Worm (Caenorhabditis elegans) whole organism, L4 larva: ENCODE data around the gene H25P19.1.

Experiments used
- F10B5.3 ChIP-seq: sonication (generic microtip); optimal IDR thresholded peaks from 2 replicates; lab custom pipeline; 2016; ENCODE audit warnings: mild to moderate bottlenecking, missing genetic modification characterization, missing compliant biosample characterization
- F37D6.2 ChIP-seq: sonication (generic microtip); optimal IDR thresholded peaks from 2 replicates; lab custom pipeline; 2016; ENCODE audit warnings: mild to moderate bottlenecking, missing genetic modification characterization, missing compliant biosample characterization
- T20F7.1 ChIP-seq: fragments of 200-800 bp; sonication (Bioruptor generic); optimal IDR thresholded peaks from 2 replicates; lab custom pipeline; 2018; ENCODE audit warnings: mild to moderate bottlenecking, missing genetic modification characterization, missing compliant biosample characterization
- T26A8.4 ChIP-seq: fragments of 200-800 bp; sonication (Bioruptor generic); IDR thresholded peaks from 2 replicates; pipeline ENCODE4 v1.3.6; 2022; ENCODE audit warnings: missing genetic modification characterization, missing compliant biosample characterization
- Y75B8A.6 ChIP-seq: fragments of 200-800 bp; sonication (Bioruptor generic); IDR thresholded peaks from 2 replicates; pipeline ENCODE4 v1.3.6; 2022; ENCODE audit warnings: missing genetic modification reagents, missing genetic modification characterization, missing compliant biosample characterization
- aha-1 ChIP-seq: fragments of 150-350 bp; peaks from one replicate; lab custom pipeline; 2014; ENCODE audit warnings: missing biosample characterization, missing genetic modification characterization
- aly-2 ChIP-seq: sonication (generic microtip); optimal IDR thresholded peaks from 2 replicates; lab custom pipeline; 2018; ENCODE audit warnings: missing biosample characterization, missing genetic modification characterization
- ceh-20 ChIP-seq: fragments of 200-800 bp; sonication (Bioruptor generic); IDR thresholded peaks from 2 replicates; pipeline ENCODE4 v1.3.6; 2022; ENCODE audit warnings: missing genetic modification reagents, missing genetic modification characterization, missing compliant biosample characterization
- ceh-62 ChIP-seq: sonication (generic microtip); optimal IDR thresholded peaks from 2 replicates; lab custom pipeline; 2017; ENCODE audit warnings: missing biosample characterization, missing genetic modification characterization
- ceh-82 ChIP-seq: sonication (generic microtip); optimal IDR thresholded peaks from 2 replicates; lab custom pipeline; 2017; ENCODE audit warnings: missing biosample characterization, missing genetic modification characterization
- ces-1 ChIP-seq: fragments of 150-350 bp; sonication (generic microtip); optimal IDR thresholded peaks from 4 replicates; lab custom pipeline; 2014; ENCODE audit warnings: missing biosample characterization, missing genetic modification reagents, missing genetic modification characterization
- ctbp-1 ChIP-seq: fragments of 200-800 bp; sonication (Bioruptor generic); IDR thresholded peaks from 2 replicates; pipeline ENCODE4 v1.3.6; 2022; ENCODE audit warnings: missing genetic modification reagents, missing genetic modification characterization, missing compliant biosample characterization
- daf-16 ChIP-seq, 3 experiments: sonication (generic microtip); optimal IDR thresholded peaks; 2 replicates each; lab custom pipeline; 2016 to 2017; ENCODE audit warnings: missing genetic modification characterization in 3 of 3, missing genetic modification reagents in 3 of 3, mild to moderate bottlenecking in 2 of 3, missing compliant biosample characterization in 2 of 3, missing biosample characterization in 1 of 3, moderate library complexity in 1 of 3
- dmd-9 ChIP-seq: fragments of 200-800 bp; sonication (Bioruptor generic); IDR thresholded peaks from 2 replicates; pipeline ENCODE4 v1.3.6; 2022; ENCODE audit warnings: missing genetic modification reagents, missing genetic modification characterization, missing compliant biosample characterization
- dpl-1 ChIP-seq: fragments of 150-350 bp; optimal IDR thresholded peaks from 2 replicates; lab custom pipeline; 2014; ENCODE audit warnings: missing biosample characterization, missing genetic modification reagents, missing genetic modification characterization
- duxl-1 ChIP-seq: sonication (generic microtip); optimal IDR thresholded peaks from 2 replicates; lab custom pipeline; 2016; ENCODE audit warnings: mild to moderate bottlenecking, missing genetic modification characterization, moderate library complexity, missing compliant biosample characterization; ENCODE audit not compliant: poor library complexity
- fkh-10 ChIP-seq: fragments of 150-350 bp; optimal IDR thresholded peaks from 2 replicates; lab custom pipeline; 2014; ENCODE audit warnings: missing biosample characterization, missing genetic modification reagents, missing genetic modification characterization
- fos-1 ChIP-seq: fragments of 150-350 bp; optimal IDR thresholded peaks from 2 replicates; lab custom pipeline; 2014; ENCODE audit warnings: missing biosample characterization, missing genetic modification characterization
- hif-1 ChIP-seq, 2 experiments: sonication (generic microtip); optimal IDR thresholded peaks; 2 replicates each; lab custom pipeline; 2016 to 2017; ENCODE audit warnings: missing compliant biosample characterization in 2 of 2, missing genetic modification characterization in 2 of 2, missing genetic modification reagents in 2 of 2, missing genotype in 2 of 2, mild to moderate bottlenecking in 1 of 2
- hlh-30 ChIP-seq: sonication (generic microtip); optimal IDR thresholded peaks from 2 replicates; lab custom pipeline; 2017; ENCODE audit warnings: antibody characterized with exemption, mild to moderate bottlenecking, missing genetic modification characterization, missing compliant biosample characterization; ENCODE audit not compliant: insufficient read depth
- hmg-1.1 ChIP-seq: fragments of 200-800 bp; sonication (Bioruptor generic); IDR thresholded peaks from 2 replicates; pipeline ENCODE4 v1.3.6; 2022; ENCODE audit warnings: missing genetic modification reagents, missing genetic modification characterization, missing compliant biosample characterization
- jun-1 ChIP-seq: fragments of 150-350 bp; optimal IDR thresholded peaks from 2 replicates; lab custom pipeline; 2014; ENCODE audit warnings: missing biosample characterization, missing genetic modification reagents, missing genetic modification characterization
- lin-13 ChIP-seq: fragments of 150-350 bp; optimal IDR thresholded peaks from 2 replicates; lab custom pipeline; 2014; ENCODE audit warnings: missing biosample characterization, missing genetic modification reagents, missing genetic modification characterization
- lin-15B ChIP-seq: fragments of 150-350 bp; sonication (generic microtip); optimal IDR thresholded peaks from 3 replicates; lab custom pipeline; 2014; ENCODE audit warnings: missing biosample characterization, missing genetic modification characterization
- lin-38 ChIP-seq: fragments of 200-800 bp; sonication (Bioruptor generic); IDR thresholded peaks from 2 replicates; pipeline ENCODE4 v1.3.6; 2022; ENCODE audit warnings: missing genetic modification reagents, missing genetic modification characterization, missing compliant biosample characterization
- madf-5 ChIP-seq, 2 experiments: fragments of 200-800 bp; sonication (Bioruptor generic); IDR thresholded peaks; 2 replicates each; pipeline ENCODE4 v1.3.6; 2022; ENCODE audit warnings: missing compliant biosample characterization in 2 of 2, missing genetic modification characterization in 2 of 2
- madf-9 ChIP-seq: fragments of 200-800 bp; sonication (Bioruptor generic); conservative IDR thresholded peaks from 2 replicates; pipeline ENCODE4 v1.3.6; 2022; ENCODE audit warnings: missing genetic modification reagents, missing genetic modification characterization, missing compliant biosample characterization
- mdl-1 ChIP-seq, 2 experiments: fragments of 150-350 bp in 1 of 2; sonication (generic microtip) in 1 of 2; optimal IDR thresholded peaks; 2 replicates each; lab custom pipeline; 2014 to 2017; ENCODE audit warnings: missing biosample characterization in 2 of 2, missing genetic modification characterization in 2 of 2
- mdt-29 ChIP-seq: fragments of 200-800 bp; sonication (Bioruptor generic); IDR thresholded peaks from 2 replicates; pipeline ENCODE4 v1.3.6; 2022; ENCODE audit warnings: missing genetic modification reagents, missing genetic modification characterization, missing compliant biosample characterization
- mes-2 ChIP-seq: sonication (generic microtip); optimal IDR thresholded peaks from 2 replicates; lab custom pipeline; 2016; ENCODE audit warnings: missing genotype, mild to moderate bottlenecking, missing genetic modification characterization, missing compliant biosample characterization; ENCODE audit not compliant: poor library complexity, severe bottlenecking
- nhr-102 ChIP-seq: sonication (generic microtip); optimal IDR thresholded peaks from 2 replicates; lab custom pipeline; 2016; ENCODE audit warnings: mild to moderate bottlenecking, missing genetic modification characterization, moderate library complexity, missing compliant biosample characterization
- nhr-25 ChIP-seq: sonication (generic microtip); optimal IDR thresholded peaks from 2 replicates; lab custom pipeline; 2017; ENCODE audit warnings: missing genetic modification characterization, mild to moderate bottlenecking, missing compliant biosample characterization, antibody characterized with exemption, moderate library complexity, borderline replicate concordance; ENCODE audit not compliant: insufficient read depth
- nhr-42 ChIP-seq: fragments of 200-800 bp; sonication (Bioruptor generic); IDR thresholded peaks from 2 replicates; pipeline ENCODE4 v1.3.6; 2022; ENCODE audit warnings: missing genetic modification characterization, missing compliant biosample characterization
- nhr-48 ChIP-seq: sonication (generic microtip); optimal IDR thresholded peaks from 2 replicates; lab custom pipeline; 2016; ENCODE audit warnings: mild to moderate bottlenecking, missing genetic modification characterization, missing compliant biosample characterization
- nhr-77 ChIP-seq: fragments of 150-350 bp; optimal IDR thresholded peaks from 2 replicates; lab custom pipeline; 2014; ENCODE audit warnings: missing biosample characterization, missing genetic modification characterization
- php-3 ChIP-seq: fragments of 200-800 bp; sonication (Bioruptor generic); IDR thresholded peaks from 2 replicates; pipeline ENCODE4 v1.3.6; 2022; ENCODE audit warnings: missing genetic modification reagents, missing genetic modification characterization, missing compliant biosample characterization
- pqm-1 ChIP-seq: sonication (generic microtip); optimal IDR thresholded peaks from 2 replicates; lab custom pipeline; 2017; ENCODE audit warnings: missing biosample characterization, missing genetic modification characterization
- saeg-2 ChIP-seq: fragments of 200-800 bp; sonication (Bioruptor generic); IDR thresholded peaks from 2 replicates; pipeline ENCODE4 v1.3.6; 2022; ENCODE audit warnings: missing genetic modification reagents, missing genetic modification characterization, missing compliant biosample characterization
- set-16 ChIP-seq: fragments of 200-800 bp; sonication (Bioruptor generic); IDR thresholded peaks from 2 replicates; pipeline ENCODE4 v1.3.6; 2022; ENCODE audit warnings: missing genetic modification reagents, missing genetic modification characterization, missing compliant biosample characterization
- skn-1 ChIP-seq: fragments of 150-350 bp; optimal IDR thresholded peaks from 2 replicates; lab custom pipeline; 2014; ENCODE audit warnings: missing biosample characterization, missing genetic modification characterization
- spr-1 ChIP-seq: sonication (generic microtip); optimal IDR thresholded peaks from 2 replicates; lab custom pipeline; 2016; ENCODE audit warnings: mild to moderate bottlenecking, missing genetic modification characterization, missing compliant biosample characterization
- zfp-3 ChIP-seq: fragments of 200-800 bp; sonication (Bioruptor generic); conservative IDR thresholded peaks from 2 replicates; pipeline ENCODE4 v1.3.6; 2022; ENCODE audit warnings: missing genetic modification reagents, missing genetic modification characterization, missing compliant biosample characterization
- zip-11 ChIP-seq: fragments of 200-800 bp; sonication (Bioruptor generic); IDR thresholded peaks from 2 replicates; pipeline ENCODE4 v1.3.6; 2022; ENCODE audit warnings: missing genetic modification characterization, missing compliant biosample characterization
- ztf-11 ChIP-seq: fragments of 150-350 bp; optimal IDR thresholded peaks from 2 replicates; lab custom pipeline; 2014; ENCODE audit warnings: missing biosample characterization, missing genetic modification characterization

The H25P19.1 gene

DNA sequence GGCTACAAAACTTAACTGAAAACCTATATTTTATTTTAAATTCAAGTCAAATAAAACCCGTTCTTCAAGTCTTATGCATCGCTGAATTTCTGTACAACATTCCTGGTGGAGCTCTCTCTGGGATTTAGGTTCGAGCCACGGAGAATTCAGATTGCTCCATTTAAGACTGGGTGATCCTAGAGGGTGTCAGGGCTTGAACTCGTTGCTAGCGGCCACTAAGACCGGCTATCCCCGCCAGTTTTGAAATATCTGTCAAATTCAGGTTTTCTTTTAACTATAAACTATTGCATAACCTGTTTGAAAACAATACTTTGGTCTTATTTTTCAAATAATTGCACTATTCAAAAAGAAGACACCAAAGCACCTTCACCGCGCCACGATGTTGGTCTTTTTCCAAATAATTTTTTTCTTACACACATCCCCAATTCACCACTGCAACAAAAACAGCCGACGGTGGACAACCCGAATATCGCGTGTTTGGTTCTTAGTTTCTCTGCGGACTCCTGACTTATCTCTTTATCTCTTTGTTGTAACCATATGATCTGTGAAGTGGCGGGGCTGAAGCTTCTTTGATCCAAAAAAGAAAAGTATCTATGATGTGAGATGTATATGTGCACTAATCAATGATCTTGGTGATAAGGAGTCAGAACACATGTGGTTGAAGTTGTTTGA is 41.5 kb downstream of the H25P19.1 start (continued):
- TF ChIP-seq ceh-82 (tag; lab: Kevin White, UChicago): no peak
- 0 out of 2 replicates have a peak, but pooled peaks have one; percentile 5 for TF ChIP-seq ctbp-1 (GFP tag; lab: Robert Waterston, UW)
- 0 out of 2 replicates have a peak, but pooled peaks have one; percentile 23 for TF ChIP-seq zfp-3 (GFP tag; lab: Robert Waterston, UW)
- TF ChIP-seq T20F7.1 (GFP tag; lab: Kevin White, UChicago): peak; percentile 23
- TF ChIP-seq mdl-1 (tag; optimal IDR thresholded peaks at IDR 0.05; lab: Kevin White, UChicago): peak; percentile 26 to 81
- TF ChIP-seq dmd-9 (GFP tag; lab: Robert Waterston, UW): 0 out of 2 replicates have a peak, but pooled peaks have one; percentile 16
- peak; percentile 98 for TF ChIP-seq aha-1 (tag; lab: Kevin White, UChicago)
- no peak for TF ChIP-seq madf-5 (GFP tag; IDR thresholded peaks at IDR 0.05; lab: Robert Waterston, UW)
- TF ChIP-seq lin-15B (tag; lab: Kevin White, UChicago): no peak
- no peak for TF ChIP-seq pqm-1 (tag; lab: Kevin White, UChicago)
- TF ChIP-seq spr-1 (tag; lab: Kevin White, UChicago): peak; percentile 57
- peak; percentile 39; the same call in 1 of the 2 replicates for TF ChIP-seq T26A8.4 (GFP tag; lab: Robert Waterston, UW)
- no peak for TF ChIP-seq aly-2 (tag; lab: Kevin White, UChicago)
- no peak for TF ChIP-seq saeg-2 (GFP tag; lab: Robert Waterston, UW)
- no peak for TF ChIP-seq zip-11 (GFP tag; lab: Robert Waterston, UW)
- TF ChIP-seq nhr-77: peak; percentile 64
- no peak for TF ChIP-seq madf-9 (GFP tag; lab: Robert Waterston, UW)
- TF ChIP-seq daf-16 (GFP tag; optimal IDR thresholded peaks at IDR 0.05; lab: Kevin White, UChicago): peak in 1 of 2 experiments; percentile 62
- peak; percentile 56 for TF ChIP-seq daf-16 (tag; optimal IDR thresholded peaks at IDR 0.05; lab: Kevin White, UChicago)
- peak; percentile 13; the same call in 1 of the 2 replicates for TF ChIP-seq lin-38 (GFP tag; lab: Robert Waterston, UW)
- no peak for TF ChIP-seq ceh-62 (tag; lab: Kevin White, UChicago)
- TF ChIP-seq hmg-1.1 (GFP tag; lab: Robert Waterston, UW): 0 out of 2 replicates have a peak, but pooled peaks have one; percentile 26
- peak; percentile 64 for TF ChIP-seq nhr-48 (tag; lab: Kevin White, UChicago)
- TF ChIP-seq lin-13 (GFP tag; lab: Kevin White, UChicago): no peak
- 0 out of 2 replicates have a peak, but pooled peaks have one; percentile 10 for TF ChIP-seq Y75B8A.6 (GFP tag; lab: Robert Waterston, UW)

- TF ChIP-seq set-16 (GFP tag; lab: Robert Waterston, UW) (no peak), jun-1 (no peak), mdl-1 (tag; optimal IDR thresholded peaks at IDR 0.05; lab: Kevin White, UChicago) (peak in 1 of 2 experiments; percentile 74), daf-16 (GFP tag; optimal IDR thresholded peaks at IDR 0.05; lab: Kevin White, UChicago) (peak in 1 of 2 experiments; percentile 52), daf-16 (tag; optimal IDR thresholded peaks at IDR 0.05; lab: Kevin White, UChicago) (peak; percentile 94), fos-1 (no peak), mes-2 (peak; percentile 39), ceh-82 (tag; lab: Kevin White, UChicago) (no peak), mdt-29 (GFP tag; lab: Robert Waterston, UW) (peak; percentile 86), spr-1 (tag; lab: Kevin White, UChicago) (peak; percentile 25), hlh-30 (tag; lab: Kevin White, UChicago) (peak; percentile 89), saeg-2 (GFP tag; lab: Robert Waterston, UW) (no peak), dpl-1 (GFP tag; lab: Kevin White, UChicago) (no peak), skn-1 (tag; lab: Kevin White, UChicago) (no peak), ceh-20 (GFP tag; lab: Robert Waterston, UW) (no peak), duxl-1 (tag; lab: Kevin White, UChicago) (peak; percentile 80), ceh-62 (tag; lab: Kevin White, UChicago) (no peak), hif-1 (tag; optimal IDR thresholded peaks at IDR 0.05; lab: Kevin White, UChicago) (peak in 1 of 2 experiments; percentile 47), nhr-42 (GFP tag; lab: Robert Waterston, UW) (0 out of 2 replicates have a peak, but pooled peaks have one; percentile 4), F37D6.2 (tag; lab: Kevin White, UChicago) (no peak), ces-1 (GFP tag; lab: Kevin White, UChicago) (no peak), lin-13 (GFP tag; lab: Kevin White, UChicago) (peak; percentile 4), ztf-11 (tag; lab: Kevin White, UChicago) (no peak), fkh-10 (GFP tag; lab: Kevin White, UChicago) (no peak), nhr-25 (no peak), php-3 (peak; percentile 93), nhr-102 (tag; lab: Kevin White, UChicago) (peak; percentile 73), F10B5.3 (tag; lab: Kevin White, UChicago) (no peak), zfp-3 (GFP tag; lab: Robert Waterston, UW) (0 out of 2 replicates have a peak, but pooled peaks have one; percentile 23), lin-38 (GFP tag; lab: Robert Waterston, UW) (peak; percentile 34; the same call in 1 of the 2 replicates), pqm-1 (tag; lab: Kevin White, UChicago) (no peak)
Observed at ce11 chrV:730216-730615, 42.7 kb downstream of the H25P19.1 start.
